Fruit fly (Drosophila melanogaster) whole organism: ENCODE measurements around the gene unc-119.

Source experiments
- CG8478 ChIP-seq: fragments of >200 bp; optimal IDR thresholded peaks from 2 replicates; lab custom pipeline; 2018; ENCODE audit warnings: inconsistent platforms
- Dll ChIP-seq: fragments of >200 bp; optimal IDR thresholded peaks from 2 replicates; lab custom pipeline; 2017
- pan ChIP-seq: fragments of >200 bp; optimal IDR thresholded peaks from 2 replicates; lab custom pipeline; 2017
- psq ChIP-seq: fragments of >200 bp; optimal IDR thresholded peaks from 2 replicates; lab custom pipeline; 2017
- usp ChIP-seq: fragments of >200 bp; optimal IDR thresholded peaks from 2 replicates; lab custom pipeline; 2017; ENCODE audit warnings: missing biosample characterization, missing genetic modification characterization, mixed read lengths

Gene unc-119

DNA sequence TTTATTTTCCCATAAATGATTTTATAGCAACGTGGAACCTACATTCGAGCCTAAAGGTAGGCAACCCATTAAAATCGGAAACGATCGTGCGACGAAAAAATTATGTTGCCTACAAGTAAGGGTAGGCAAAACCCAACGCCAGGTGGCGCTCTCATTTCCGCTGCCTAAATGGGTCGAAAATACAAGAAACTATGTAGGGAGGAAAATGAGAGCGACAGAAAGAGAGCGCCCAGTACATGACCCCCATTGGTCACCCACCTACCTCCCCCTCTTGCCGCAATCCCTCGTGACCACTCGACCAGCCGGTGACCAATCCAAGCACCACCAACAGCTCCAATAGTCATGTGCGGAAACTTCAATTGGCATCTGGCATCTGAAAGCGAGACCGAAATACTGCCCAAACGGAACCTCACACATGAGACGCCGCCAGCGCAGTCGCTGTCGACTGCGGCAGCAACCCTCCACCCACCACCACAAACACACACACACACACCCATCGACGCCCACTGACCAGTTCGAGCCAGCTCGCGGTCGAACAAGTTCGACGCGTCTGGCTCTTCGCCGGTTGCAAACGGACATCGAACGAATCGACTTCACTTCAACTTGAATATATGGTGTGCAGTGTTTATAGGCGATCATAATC is 49.0 kb downstream of the unc-119 start:
- TF ChIP-seq psq = no peak
- no peak for TF ChIP-seq Dll (lab: Kevin White, UChicago)
- no peak for TF ChIP-seq usp (GFP tag; lab: Kevin White, UChicago)
- no peak for TF ChIP-seq pan (lab: Kevin White, UChicago)
- no peak for TF ChIP-seq CG8478
